Worm (Caenorhabditis elegans): ENCODE measurements around the gene rig-1.

- TF ChIP-seq lin-39 (tag; optimal IDR thresholded peaks at IDR 0.05) (no peak), skn-1 (tag; optimal IDR thresholded peaks at IDR 0.05) (no peak), ceh-82 (tag; optimal IDR thresholded peaks at IDR 0.05) (no peak), grh-1 (GFP tag; IDR thresholded peaks at IDR 0.05) (no peak)
Measured at ce11 chrX:8704830-8705229, 44.4 kb downstream of the rig-1 start.

Measured in whole organism, L1 larva.